Worm (Caenorhabditis elegans): ENCODE data around the gene Y105C5A.13.
"Not testable (repeated sequence)": the region's sequence is repeated elsewhere in the genome, so short reads cannot be mapped to it uniquely, and the experiment has no call there.

Y105C5A.13 gene

ce11 chrIV:15672994-15673393, 32.0 kb downstream of the Y105C5A.13 start:
- TF ChIP-seq elt-4 (tag; optimal IDR thresholded peaks at IDR 0.05), result no peak
- TF ChIP-seq lim-6 (tag; optimal IDR thresholded peaks at IDR 0.05), result no peak
- TF ChIP-seq ztf-16 (tag; optimal IDR thresholded peaks at IDR 0.05), result no peak
- no peak for TF ChIP-seq ahr-1 (tag; optimal IDR thresholded peaks at IDR 0.05)
- no peak for TF ChIP-seq pqm-1 (tag; optimal IDR thresholded peaks at IDR 0.05)
- no peak for TF ChIP-seq K02D7.2 (tag; optimal IDR thresholded peaks at IDR 0.05)
- TF ChIP-seq ceh-34 (tag; optimal IDR thresholded peaks at IDR 0.05), result no peak
- no peak for TF ChIP-seq fax-1 (tag; optimal IDR thresholded peaks at IDR 0.05)
- no peak for TF ChIP-seq mec-3 (tag; optimal IDR thresholded peaks at IDR 0.05; ENCODE audit: borderline replicate concordance)
- TF ChIP-seq ceh-45 (GFP tag; IDR thresholded peaks at IDR 0.05), result no peak
- no peak for TF ChIP-seq ets-4 (tag; optimal IDR thresholded peaks at IDR 0.05)
- no peak for TF ChIP-seq tbx-2 (tag; optimal IDR thresholded peaks at IDR 0.05)
- no peak for TF ChIP-seq dve-1 (tag; optimal IDR thresholded peaks at IDR 0.05)
- no peak for TF ChIP-seq hlh-13 (GFP tag; optimal IDR thresholded peaks at IDR 0.05)
- TF ChIP-seq C38D4.7 (GFP tag; optimal IDR thresholded peaks at IDR 0.05), result no peak
- TF ChIP-seq hlh-8 (tag; optimal IDR thresholded peaks at IDR 0.05), result no peak
- TF ChIP-seq pat-9 (tag; optimal IDR thresholded peaks at IDR 0.05), result no peak
- TF ChIP-seq dmd-4 (tag; optimal IDR thresholded peaks at IDR 0.05; ENCODE audit: borderline replicate concordance), result no peak
- TF ChIP-seq fkh-6 (tag; optimal IDR thresholded peaks at IDR 0.05), result no peak

ce11 chrIV:15681445-15681844, 40.4 kb downstream of the Y105C5A.13 start, which contains the start of gene Y105C5A.26:
TSS of gene Y105C5A.26 (minus strand) at chrIV:15681545.
- not testable (repeated sequence) for TF ChIP-seq tbx-2, elt-4, unc-42 (tag; optimal IDR thresholded peaks at IDR 0.05)

- TF ChIP-seq ztf-16 (tag; optimal IDR thresholded peaks at IDR 0.05) (no peak), ttx-3 (tag; optimal IDR thresholded peaks at IDR 0.05) (no peak), tbx-2 (tag; optimal IDR thresholded peaks at IDR 0.05) (no peak), syd-9 (tag; optimal IDR thresholded peaks at IDR 0.05) (no peak), che-1 (tag; optimal IDR thresholded peaks at IDR 0.05) (no peak), hlh-13 (GFP tag; optimal IDR thresholded peaks at IDR 0.05) (no peak), ceh-19 (GFP tag; optimal IDR thresholded peaks at IDR 0.05) (no peak), Y22D7AL.16 (tag; optimal IDR thresholded peaks at IDR 0.05) (no peak), fkh-6 (tag; optimal IDR thresholded peaks at IDR 0.05) (no peak), unc-42 (tag; optimal IDR thresholded peaks at IDR 0.05) (no peak), T23F11.4 (GFP tag; optimal IDR thresholded peaks at IDR 0.05) (no peak), ets-4 (tag; optimal IDR thresholded peaks at IDR 0.05) (no peak), ceh-34 (tag; optimal IDR thresholded peaks at IDR 0.05) (no peak), eyg-1 (tag; optimal IDR thresholded peaks at IDR 0.05) (no peak), pqm-1 (tag; optimal IDR thresholded peaks at IDR 0.05) (no peak), ahr-1 (tag; optimal IDR thresholded peaks at IDR 0.05) (no peak), lin-11 (tag; optimal IDR thresholded peaks at IDR 0.05) (no peak)
Measured at ce11 chrIV:15684521-15684920, 43.5 kb downstream of the Y105C5A.13 start.

- TF ChIP-seq ceh-31 (tag; optimal IDR thresholded peaks at IDR 0.05), result no peak
- TF ChIP-seq tbx-7 (tag; optimal IDR thresholded peaks at IDR 0.05), result no peak
- no peak for TF ChIP-seq odd-2 (tag; optimal IDR thresholded peaks at IDR 0.05)
- TF ChIP-seq hlh-6 (tag; optimal IDR thresholded peaks at IDR 0.05), result no peak
- no peak for TF ChIP-seq hlh-13 (GFP tag; optimal IDR thresholded peaks at IDR 0.05)
- no peak for TF ChIP-seq mec-3 (tag; optimal IDR thresholded peaks at IDR 0.05; ENCODE audit: borderline replicate concordance)
- TF ChIP-seq npax-4 (tag; optimal IDR thresholded peaks at IDR 0.05), result no peak
- TF ChIP-seq ceh-48 (tag; optimal IDR thresholded peaks at IDR 0.05), result no peak
- no peak for TF ChIP-seq che-1 (tag; optimal IDR thresholded peaks at IDR 0.05)
- TF ChIP-seq pag-3 (tag; optimal IDR thresholded peaks at IDR 0.05; ENCODE audit: borderline replicate concordance), result no peak
Measured at ce11 chrIV:15686233-15686632, 45.2 kb downstream of the Y105C5A.13 start.

Measured in whole organism, late embryonic.